Fruit fly (Drosophila melanogaster) whole organism, pupa: ENCODE results near the gene CG13724.

Experiments
- CG10348 ChIP-seq: fragments of 200-800 bp; sonication (Bioruptor generic); IDR thresholded peaks from 2 replicates; pipeline ENCODE4 v1.3.6; 2022; ENCODE audit warnings: missing biosample characterization, missing genetic modification characterization
- CG12605 ChIP-seq: fragments of 200-800 bp; sonication (Bioruptor generic); IDR thresholded peaks from 2 replicates; pipeline ENCODE4 v1.3.6; 2022; ENCODE audit warnings: missing biosample characterization, missing genetic modification characterization
- CG13204 ChIP-seq: fragments of 200-800 bp; sonication (Bioruptor generic); optimal IDR thresholded peaks from 2 replicates; lab custom pipeline; 2018; ENCODE audit warnings: missing biosample characterization, mild to moderate bottlenecking, missing genetic modification characterization, moderate library complexity
- CG15710 ChIP-seq: fragments of 200-800 bp; sonication (Bioruptor generic); optimal IDR thresholded peaks from 2 replicates; lab custom pipeline; 2018; ENCODE audit warnings: missing biosample characterization, mild to moderate bottlenecking, missing genetic modification characterization, moderate library complexity
- CG8301 ChIP-seq: fragments of 200-800 bp; sonication (Bioruptor generic); optimal IDR thresholded peaks from 2 replicates; lab custom pipeline; 2018; ENCODE audit warnings: missing biosample characterization, mild to moderate bottlenecking, missing genetic modification characterization
- EcR ChIP-seq: fragments of 200-800 bp; sonication (Bioruptor generic); optimal IDR thresholded peaks from 3 replicates; lab custom pipeline; 2019; ENCODE audit warnings: missing biosample characterization, missing genetic modification characterization, mild to moderate bottlenecking, moderate library complexity, missing genetic modification reagents
- Pif1A ChIP-seq: fragments of 200-800 bp; sonication (Bioruptor generic); optimal IDR thresholded peaks from 3 replicates; lab custom pipeline; 2016; ENCODE audit warnings: missing biosample characterization, missing genetic modification characterization
- gl ChIP-seq: fragments of 200-800 bp; sonication (Bioruptor generic); optimal IDR thresholded peaks from 2 replicates; lab custom pipeline; 2018; ENCODE audit warnings: missing biosample characterization, mild to moderate bottlenecking, missing genetic modification characterization

DNA sequence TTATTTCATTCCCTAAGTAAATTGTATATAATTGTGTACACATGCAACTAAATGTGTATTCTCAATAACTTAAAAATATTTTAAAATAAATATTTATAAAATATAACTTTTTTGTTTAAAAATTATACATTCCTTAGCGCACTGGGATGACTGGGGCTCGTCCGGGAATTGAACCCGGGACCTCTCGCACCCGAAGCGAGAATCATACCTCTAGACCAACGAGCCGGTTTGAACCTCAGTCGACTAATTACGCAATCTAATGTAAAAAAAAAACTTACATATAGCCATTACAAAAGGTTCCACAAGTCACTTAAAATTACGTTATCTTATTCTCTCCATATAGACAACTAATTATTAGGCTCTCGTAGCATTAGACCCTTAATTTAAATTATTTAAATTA is 17.1 kb downstream of the CG13724 start:
- TF ChIP-seq CG13204 (GFP tag; lab: Kevin White, UChicago) (no peak), CG12605 (GFP tag; lab: Robert Waterston, UW) (no peak), Pif1A (GFP tag; lab: Kevin White, UChicago) (no peak), CG8301 (no peak), CG10348 (GFP tag; lab: Robert Waterston, UW) (no peak), EcR (GFP tag; lab: Kevin White, UChicago) (no peak), gl (no peak), CG15710 (tag; lab: Kevin White, UChicago) (no peak)
